Worm (Caenorhabditis elegans): Measurements from ENCODE around the gene clec-265.

- TF ChIP-seq dao-5 (tag; optimal IDR thresholded peaks at IDR 0.05) (no peak), him-1 (tag; optimal IDR thresholded peaks at IDR 0.05) (no peak)
Observed at ce11 chrX:3056098-3056497, 24.5 kb downstream of the clec-265 start.

Measured in whole organism, L4/young adult.